Fruit fly (Drosophila melanogaster) S2 (cell line): ENCODE results near the gene Jon74E.

Source experiments
- CG8478 ChIP-seq: fragments of >200 bp; optimal IDR thresholded peaks from 2 replicates; lab custom pipeline; 2018
- CTCF ChIP-seq, 2 experiments: fragments of >200 bp; optimal IDR thresholded peaks; 2 replicates each; lab custom pipeline; 2018

- no peak for TF ChIP-seq CG8478 (lab: Kevin White, UChicago)
- no peak for TF ChIP-seq CTCF (optimal IDR thresholded peaks at IDR 0.05; lab: Kevin White, UChicago)
Observed at dm6 chr3L:17532197-17532596, 16.7 kb downstream of the Jon74E start.
